Fruit fly (Drosophila melanogaster) whole organism, embryonic: ENCODE results near the gene CG2129.

Experiments used
- Atf-2 ChIP-seq: fragments of 200-800 bp; sonication (Bioruptor generic); optimal IDR thresholded peaks from 2 replicates; lab custom pipeline; 2016; ENCODE audit warnings: missing biosample characterization, missing genetic modification characterization
- B-H2 ChIP-seq: fragments of 200-800 bp; sonication (Bioruptor generic); optimal IDR thresholded peaks from 2 replicates; lab custom pipeline; 2018; ENCODE audit warnings: missing biosample characterization, mild to moderate bottlenecking, missing genetic modification characterization
- CG11723 ChIP-seq: fragments of 200-800 bp; sonication (Bioruptor generic); optimal IDR thresholded peaks from 2 replicates; lab custom pipeline; 2017; ENCODE audit warnings: missing biosample characterization, mild to moderate bottlenecking, missing genetic modification characterization
- CG12071 ChIP-seq: fragments of 200-800 bp; sonication (Bioruptor generic); optimal IDR thresholded peaks from 3 replicates; lab custom pipeline; 2018; ENCODE audit warnings: missing biosample characterization, mild to moderate bottlenecking, missing genetic modification characterization
- CG12299 ChIP-seq: fragments of 200-800 bp; sonication (Bioruptor generic); optimal IDR thresholded peaks from 2 replicates; lab custom pipeline; 2018; ENCODE audit warnings: missing biosample characterization, mild to moderate bottlenecking, missing genetic modification characterization
- CG16813 ChIP-seq: fragments of 200-800 bp; sonication (Bioruptor generic); IDR thresholded peaks from 3 replicates; pipeline ENCODE4 v1.3.6; 2022; ENCODE audit warnings: missing biosample characterization, missing genetic modification characterization; ENCODE audit not compliant: partially characterized antibody
- CG17359 ChIP-seq: fragments of 200-800 bp; sonication (Bioruptor generic); optimal IDR thresholded peaks from 3 replicates; lab custom pipeline; 2018; ENCODE audit warnings: missing biosample characterization, mild to moderate bottlenecking, missing genetic modification characterization, moderate library complexity
- CG17361 ChIP-seq: fragments of 200-800 bp; sonication (Bioruptor generic); IDR thresholded peaks from 3 replicates; pipeline ENCODE4 v1.3.6; 2022; ENCODE audit warnings: missing biosample characterization, missing genetic modification characterization
- CG17385 ChIP-seq: fragments of 200-800 bp; sonication (Bioruptor generic); optimal IDR thresholded peaks from 3 replicates; lab custom pipeline; 2018; ENCODE audit warnings: missing biosample characterization, mild to moderate bottlenecking, missing genetic modification characterization
- CG18011 ChIP-seq: fragments of 200-800 bp; sonication (Bioruptor generic); optimal IDR thresholded peaks from 2 replicates; lab custom pipeline; 2017; ENCODE audit warnings: missing biosample characterization, missing genetic modification characterization, mild to moderate bottlenecking, moderate library complexity, missing genotype
- CG18764 ChIP-seq: fragments of 200-800 bp; sonication (Bioruptor generic); optimal IDR thresholded peaks from 3 replicates; lab custom pipeline; 2016; ENCODE audit warnings: missing biosample characterization, missing genetic modification characterization
- CG2202 ChIP-seq: fragments of 200-800 bp; sonication (Bioruptor generic); optimal IDR thresholded peaks from 2 replicates; lab custom pipeline; 2018; ENCODE audit warnings: missing biosample characterization, mild to moderate bottlenecking, missing genetic modification characterization
- CG2889 ChIP-seq: fragments of 200-800 bp; sonication (Bioruptor generic); IDR thresholded peaks from 3 replicates; pipeline ENCODE4 v1.3.6; 2022; ENCODE audit warnings: missing biosample characterization, missing genetic modification characterization
- CG33213 ChIP-seq: fragments of 200-800 bp; sonication (Bioruptor generic); optimal IDR thresholded peaks from 3 replicates; lab custom pipeline; 2016; ENCODE audit warnings: missing biosample characterization, missing genetic modification characterization
- CG34422 ChIP-seq: fragments of 200-800 bp; sonication (Bioruptor generic); IDR thresholded peaks from 3 replicates; pipeline ENCODE4 v1.3.6; 2022; ENCODE audit warnings: missing biosample characterization, missing genetic modification characterization
- CG4328 ChIP-seq: fragments of 200-800 bp; sonication (Bioruptor generic); optimal IDR thresholded peaks from 3 replicates; lab custom pipeline; 2017; ENCODE audit warnings: missing biosample characterization, missing genetic modification reagents, missing genetic modification characterization
- CG5180 ChIP-seq: fragments of 200-800 bp; sonication (Bioruptor generic); optimal IDR thresholded peaks from 3 replicates; lab custom pipeline; 2017; ENCODE audit warnings: missing biosample characterization, missing genetic modification characterization, mild to moderate bottlenecking, moderate library complexity, missing genetic modification reagents
- CG7556 ChIP-seq: fragments of 200-800 bp; sonication (Bioruptor generic); optimal IDR thresholded peaks from 2 replicates; lab custom pipeline; 2017; ENCODE audit warnings: missing biosample characterization, mild to moderate bottlenecking, missing genetic modification characterization
- CG8478 ChIP-seq: fragments of >200 bp; optimal IDR thresholded peaks from 2 replicates; lab custom pipeline; 2018
- CkIIα-i1 ChIP-seq: fragments of 200-800 bp; sonication (Bioruptor generic); IDR thresholded peaks from 2 replicates; pipeline ENCODE4 v1.3.6; 2022; ENCODE audit warnings: missing biosample characterization, missing genetic modification characterization
- Doc2 ChIP-seq: fragments of 200-800 bp; sonication (Bioruptor generic); IDR thresholded peaks from 2 replicates; pipeline ENCODE4 v1.3.6; 2022; ENCODE audit warnings: missing biosample characterization, missing genetic modification characterization
- Doc3 ChIP-seq: fragments of 200-800 bp; sonication (Bioruptor generic); IDR thresholded peaks from 3 replicates; pipeline ENCODE4 v1.3.6; 2022; ENCODE audit warnings: missing biosample characterization, missing genetic modification characterization; ENCODE audit not compliant: partially characterized antibody
- Dp ChIP-seq: fragments of 200-800 bp; sonication (Bioruptor generic); optimal IDR thresholded peaks from 2 replicates; lab custom pipeline; 2018; ENCODE audit warnings: missing biosample characterization, mild to moderate bottlenecking, missing genetic modification characterization, moderate library complexity
- E2f2 ChIP-seq: fragments of 200-800 bp; sonication (Bioruptor generic); IDR thresholded peaks from 2 replicates; pipeline ENCODE4 v1.3.6; 2022; ENCODE audit warnings: missing biosample characterization, missing genetic modification characterization
- Gug ChIP-seq: fragments of 200-800 bp; sonication (Bioruptor generic); IDR thresholded peaks from 4 replicates; pipeline ENCODE4 v1.3.6; 2022; ENCODE audit warnings: missing biosample characterization, missing genetic modification characterization
- H15 ChIP-seq: fragments of 200-800 bp; sonication (Bioruptor generic); IDR thresholded peaks from 3 replicates; pipeline ENCODE4 v1.3.6; 2022; ENCODE audit warnings: missing biosample characterization, missing genetic modification characterization
- Hand ChIP-seq: fragments of 200-800 bp; sonication (Bioruptor generic); optimal IDR thresholded peaks from 2 replicates; lab custom pipeline; 2017; ENCODE audit warnings: mild to moderate bottlenecking, missing biosample characterization, missing genetic modification reagents, missing genetic modification characterization
- Hmr ChIP-seq: fragments of 200-800 bp; sonication (Bioruptor generic); optimal IDR thresholded peaks from 3 replicates; lab custom pipeline; 2017; ENCODE audit warnings: mild to moderate bottlenecking, missing biosample characterization, missing genetic modification reagents, missing genetic modification characterization
- Hsf ChIP-seq: fragments of 200-800 bp; sonication (Bioruptor generic); optimal IDR thresholded peaks from 3 replicates; lab custom pipeline; 2016; ENCODE audit warnings: missing biosample characterization, missing genetic modification characterization
- Myb ChIP-seq: fragments of 200-800 bp; sonication (Bioruptor generic); optimal IDR thresholded peaks from 2 replicates; lab custom pipeline; 2016; ENCODE audit warnings: missing biosample characterization, missing genetic modification characterization
- Nf-YA ChIP-seq: fragments of 200-800 bp; sonication (Bioruptor generic); IDR thresholded peaks from 2 replicates; pipeline ENCODE4 v1.3.6; 2022; ENCODE audit warnings: missing biosample characterization, missing genetic modification characterization
- Side ChIP-seq: fragments of 200-800 bp; sonication (Bioruptor generic); optimal IDR thresholded peaks from 2 replicates; lab custom pipeline; 2016; ENCODE audit warnings: missing biosample characterization, missing genetic modification characterization
- ara ChIP-seq: fragments of 200-800 bp; sonication (Bioruptor generic); IDR thresholded peaks from 2 replicates; pipeline ENCODE4 v1.3.6; 2022; ENCODE audit warnings: missing biosample characterization, missing genetic modification characterization
- ase ChIP-seq: fragments of 200-800 bp; sonication (Bioruptor generic); IDR thresholded peaks from 3 replicates; pipeline ENCODE4 v1.3.6; 2022; ENCODE audit warnings: missing biosample characterization, missing genetic modification characterization
- bigmax ChIP-seq: fragments of 200-800 bp; sonication (Bioruptor generic); optimal IDR thresholded peaks from 2 replicates; lab custom pipeline; 2018; ENCODE audit warnings: missing biosample characterization, mild to moderate bottlenecking, missing genetic modification characterization
- cad ChIP-seq: fragments of >200 bp; optimal IDR thresholded peaks from 2 replicates; lab custom pipeline; 2017; ENCODE audit warnings: missing biosample characterization, missing genetic modification characterization
- cato ChIP-seq: fragments of 200-800 bp; sonication (Bioruptor generic); optimal IDR thresholded peaks from 2 replicates; lab custom pipeline; 2016; ENCODE audit warnings: missing biosample characterization, missing genetic modification characterization, borderline replicate concordance
- chif ChIP-seq, 2 experiments: fragments of 200-800 bp; sonication (Bioruptor generic); optimal IDR thresholded peaks; 3 replicates each; lab custom pipeline; 2016; ENCODE audit warnings: missing biosample characterization in 2 of 2, missing genetic modification characterization in 2 of 2
- da ChIP-seq: fragments of 200-800 bp; sonication (Bioruptor generic); optimal IDR thresholded peaks from 2 replicates; lab custom pipeline; 2016; ENCODE audit warnings: missing biosample characterization, missing genetic modification characterization
- esg ChIP-seq: fragments of 200-800 bp; sonication (Bioruptor generic); conservative IDR thresholded peaks from 2 replicates; pipeline ENCODE4 v1.3.6; 2022; ENCODE audit warnings: missing biosample characterization, missing genetic modification characterization
- grn ChIP-seq: fragments of 200-800 bp; sonication (Bioruptor generic); optimal IDR thresholded peaks from 3 replicates; lab custom pipeline; 2017; ENCODE audit warnings: missing biosample characterization, missing genetic modification characterization
- gsb-n ChIP-seq: fragments of 200-800 bp; sonication (Bioruptor generic); optimal IDR thresholded peaks from 3 replicates; lab custom pipeline; 2018; ENCODE audit warnings: missing biosample characterization, mild to moderate bottlenecking, missing genetic modification characterization
- ham ChIP-seq: fragments of 200-800 bp; sonication (Bioruptor generic); IDR thresholded peaks from 2 replicates; pipeline ENCODE4 v1.3.6; 2022; ENCODE audit warnings: missing biosample characterization, missing genetic modification characterization
- hkb ChIP-seq, 2 experiments: fragments of 200-800 bp in 1 of 2; fragments of >200 bp in 1 of 2; sonication (Bioruptor generic) in 1 of 2; IDR thresholded peaks in 1 of 2; optimal IDR thresholded peaks in 1 of 2; 2 replicates each; pipeline versions ENCODE4 v1.3.6 to Lab custom; 2017 to 2022; ENCODE audit warnings: missing biosample characterization in 1 of 2, missing genetic modification characterization in 1 of 2
- phol ChIP-seq: fragments of 200-800 bp; sonication (Bioruptor generic); optimal IDR thresholded peaks from 3 replicates; lab custom pipeline; 2018; ENCODE audit warnings: missing biosample characterization, mild to moderate bottlenecking, missing genetic modification characterization, moderate library complexity
- pum ChIP-seq: fragments of 200-800 bp; sonication (Bioruptor generic); optimal IDR thresholded peaks from 2 replicates; lab custom pipeline; 2016; ENCODE audit warnings: missing biosample characterization, missing genetic modification characterization
- run ChIP-seq: fragments of 200-800 bp; sonication (Bioruptor generic); optimal IDR thresholded peaks from 3 replicates; lab custom pipeline; 2018; ENCODE audit warnings: missing biosample characterization, mild to moderate bottlenecking, missing genetic modification characterization
- sens-2 ChIP-seq: fragments of 200-800 bp; sonication (Bioruptor generic); IDR thresholded peaks from 2 replicates; pipeline ENCODE4 v1.3.6; 2022; ENCODE audit warnings: missing biosample characterization, missing genetic modification characterization
- toy ChIP-seq: fragments of 200-800 bp; sonication (Bioruptor generic); IDR thresholded peaks from 2 replicates; pipeline ENCODE4 v1.3.6; 2022; ENCODE audit warnings: missing biosample characterization, missing genetic modification characterization
- unc-4 ChIP-seq: fragments of 200-800 bp; sonication (Bioruptor generic); IDR thresholded peaks from 2 replicates; pipeline ENCODE4 v1.3.6; 2022; ENCODE audit warnings: missing biosample characterization, missing genetic modification characterization; ENCODE audit not compliant: partially characterized antibody
- zen2 ChIP-seq: fragments of 200-800 bp; sonication (Bioruptor generic); IDR thresholded peaks from 3 replicates; pipeline ENCODE4 v1.3.6; 2022; ENCODE audit warnings: missing biosample characterization, missing genetic modification characterization; ENCODE audit not compliant: partially characterized antibody

Gene CG2129

DNA sequence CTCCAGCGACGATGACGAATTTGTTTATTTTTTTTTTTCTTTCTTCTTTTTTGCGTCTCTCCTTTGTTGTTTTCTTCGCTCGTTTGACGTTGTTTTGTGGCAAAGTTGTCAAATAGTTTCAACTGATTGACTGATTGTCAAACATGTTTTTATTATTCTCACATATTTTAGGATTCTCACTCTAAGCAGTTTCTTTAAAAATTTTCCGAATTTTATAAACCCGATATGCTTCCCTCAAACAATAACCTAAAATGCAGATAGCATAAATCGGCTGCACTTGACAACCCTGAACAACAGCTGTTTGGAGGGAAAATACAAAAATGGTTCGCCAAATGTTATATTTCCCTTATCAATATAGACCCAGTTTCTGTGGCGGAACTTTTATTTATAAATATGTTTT lies 2.1 kb upstream of the CG2129 start, which contains the start of gene CG17982 (continued):
- TF ChIP-seq gsb-n (tag; lab: Kevin White, UChicago) (peak; percentile 75), phol (peak; percentile 86), Hmr (GFP tag; lab: Kevin White, UChicago) (no peak), CG12071 (peak; percentile 76), CG11723 (GFP tag; lab: Kevin White, UChicago) (peak; percentile 64), CG8478 (no peak), CG7556 (GFP tag; lab: Kevin White, UChicago) (peak; percentile 80), ham (GFP tag; lab: Robert Waterston, UW) (no peak), cato (GFP tag; lab: Kevin White, UChicago) (peak; percentile 47), Hand (GFP tag; lab: Kevin White, UChicago) (peak; percentile 59), CG17361 (GFP tag; lab: Robert Waterston, UW) (peak; percentile 82), E2f2 (peak; percentile 85), grn (GFP tag; lab: Kevin White, UChicago) (no peak), ase (peak; percentile 68; the same call in 2 of the 3 replicates), zen2 (no peak), Side (GFP tag; lab: Kevin White, UChicago) (peak; percentile 88), da (GFP tag; lab: Kevin White, UChicago) (peak; percentile 56), CG12299 (peak; percentile 86), Atf-2 (GFP tag; lab: Kevin White, UChicago) (peak; percentile 72), CG18764 (peak; percentile 65), Dp (peak; percentile 72), ara (GFP tag; lab: Robert Waterston, UW) (peak; percentile 70), CG2202 (tag; lab: Kevin White, UChicago) (peak; percentile 71), cad (no peak), CG2889 (GFP tag; lab: Robert Waterston, UW) (peak; percentile 67; the same call in 2 of the 3 replicates), hkb (optimal IDR thresholded peaks at IDR 0.05; lab: Kevin White, UChicago) (no peak), hkb (GFP tag; IDR thresholded peaks at IDR 0.05; lab: Robert Waterston, UW) (peak; percentile 88), toy (GFP tag; lab: Robert Waterston, UW) (0 out of 2 replicates have a peak, but pooled peaks have one; percentile 34), CG18011 (GFP tag; lab: Kevin White, UChicago) (peak; percentile 73), CG17385 (peak; percentile 81), pum (GFP tag; lab: Kevin White, UChicago) (peak; percentile 81), chif (GFP tag; optimal IDR thresholded peaks at IDR 0.05; lab: Kevin White, UChicago) (peak; percentile 68 to 81), esg (GFP tag; lab: Robert Waterston, UW) (peak; percentile 74), Doc3 (GFP tag; lab: Robert Waterston, UW) (no peak), CG5180 (GFP tag; lab: Kevin White, UChicago) (peak; percentile 46), bigmax (peak; percentile 92), H15 (GFP tag; lab: Robert Waterston, UW) (peak; percentile 64; the same call in 2 of the 3 replicates), Nf-YA (GFP tag; lab: Robert Waterston, UW) (peak; percentile 57; the same call in 1 of the 2 replicates), unc-4 (GFP tag; lab: Robert Waterston, UW) (no peak), CG17359 (tag; lab: Kevin White, UChicago) (peak; percentile 92), CkIIα-i1 (GFP tag; lab: Robert Waterston, UW) (no peak), Myb (GFP tag; lab: Kevin White, UChicago) (peak; percentile 66), CG4328 (peak; percentile 80), CG33213 (GFP tag; lab: Kevin White, UChicago) (peak; percentile 87), run (tag; lab: Kevin White, UChicago) (peak; percentile 66), Hsf (GFP tag; lab: Kevin White, UChicago) (peak; percentile 88), CG16813 (no peak), Doc2 (GFP tag; lab: Robert Waterston, UW) (no peak), CG34422 (peak; percentile 83), B-H2 (GFP tag; lab: Kevin White, UChicago) (peak; percentile 91), Gug (GFP tag; lab: Robert Waterston, UW) (peak; percentile 77), sens-2 (GFP tag; lab: Robert Waterston, UW) (no peak)
